Worm (Caenorhabditis elegans) whole organism, late embryonic: ENCODE results near the gene svh-11.

Source experiments
- K09A11.1 ChIP-seq: sonication (generic microtip); optimal IDR thresholded peaks from 2 replicates; lab custom pipeline; 2017; ENCODE audit warnings: antibody characterized with exemption, mild to moderate bottlenecking, missing genetic modification characterization, missing compliant biosample characterization; ENCODE audit not compliant: insufficient read depth
- ahr-1 ChIP-seq: sonication (generic microtip); optimal IDR thresholded peaks from 2 replicates; lab custom pipeline; 2016; ENCODE audit warnings: missing genetic modification characterization, missing compliant biosample characterization
- ceh-14 ChIP-seq: sonication (generic microtip); optimal IDR thresholded peaks from 2 replicates; lab custom pipeline; 2016; ENCODE audit warnings: missing genotype, missing genetic modification characterization, missing compliant biosample characterization
- ceh-18 ChIP-seq: sonication (generic microtip); optimal IDR thresholded peaks from 2 replicates; lab custom pipeline; 2016; ENCODE audit warnings: missing genetic modification characterization, missing compliant biosample characterization
- ceh-19 ChIP-seq: fragments of 200-800 bp; sonication (Bioruptor generic); optimal IDR thresholded peaks from 2 replicates; lab custom pipeline; 2018; ENCODE audit warnings: mild to moderate bottlenecking, missing genetic modification characterization, missing compliant biosample characterization
- ceh-2 ChIP-seq: sonication (generic microtip); optimal IDR thresholded peaks from 2 replicates; lab custom pipeline; 2016; ENCODE audit warnings: missing genotype, missing genetic modification characterization, missing compliant biosample characterization
- ceh-22 ChIP-seq: sonication (generic microtip); optimal IDR thresholded peaks from 2 replicates; lab custom pipeline; 2017; ENCODE audit warnings: missing biosample characterization, missing genetic modification characterization
- ceh-24 ChIP-seq: sonication (generic microtip); optimal IDR thresholded peaks from 2 replicates; lab custom pipeline; 2016; ENCODE audit warnings: mild to moderate bottlenecking, missing genetic modification characterization, missing compliant biosample characterization
- ceh-30 ChIP-seq: fragments of 150-350 bp; optimal IDR thresholded peaks from 2 replicates; lab custom pipeline; 2014; ENCODE audit warnings: missing biosample characterization, missing genetic modification characterization
- ceh-34 ChIP-seq: sonication (generic microtip); optimal IDR thresholded peaks from 2 replicates; lab custom pipeline; 2016; ENCODE audit warnings: mild to moderate bottlenecking, missing genetic modification characterization, missing compliant biosample characterization
- ceh-45 ChIP-seq: fragments of 200-800 bp; sonication (Bioruptor generic); IDR thresholded peaks from 2 replicates; pipeline ENCODE4 v1.3.6; 2022; ENCODE audit warnings: missing genetic modification reagents, missing genetic modification characterization, missing compliant biosample characterization
- ceh-6 ChIP-seq: fragments of 200-800 bp; sonication (Bioruptor generic); optimal IDR thresholded peaks from 2 replicates; lab custom pipeline; 2018; ENCODE audit warnings: mild to moderate bottlenecking, missing genetic modification characterization, missing compliant biosample characterization
- ceh-9 ChIP-seq: sonication (generic microtip); optimal IDR thresholded peaks from 2 replicates; lab custom pipeline; 2016; ENCODE audit warnings: mild to moderate bottlenecking, missing genetic modification characterization, inconsistent platforms, missing compliant biosample characterization
- che-1 ChIP-seq: sonication (generic microtip); optimal IDR thresholded peaks from 2 replicates; lab custom pipeline; 2016; ENCODE audit warnings: mild to moderate bottlenecking, missing genetic modification characterization, missing compliant biosample characterization
- elt-4 ChIP-seq: sonication (generic microtip); optimal IDR thresholded peaks from 2 replicates; lab custom pipeline; 2016; ENCODE audit warnings: missing genetic modification characterization, missing compliant biosample characterization
- eyg-1 ChIP-seq: sonication (generic microtip); optimal IDR thresholded peaks from 2 replicates; lab custom pipeline; 2016; ENCODE audit warnings: missing genotype, missing genetic modification characterization, missing compliant biosample characterization
- fax-1 ChIP-seq: sonication (generic microtip); optimal IDR thresholded peaks from 2 replicates; lab custom pipeline; 2016; ENCODE audit warnings: missing genotype, missing genetic modification characterization, missing compliant biosample characterization
- gmeb-2 ChIP-seq: sonication (generic microtip); optimal IDR thresholded peaks from 2 replicates; lab custom pipeline; 2016; ENCODE audit warnings: missing genetic modification characterization, inconsistent platforms, missing compliant biosample characterization
- hlh-13 ChIP-seq: fragments of 200-800 bp; sonication (Bioruptor generic); optimal IDR thresholded peaks from 2 replicates; lab custom pipeline; 2018; ENCODE audit warnings: mild to moderate bottlenecking, missing genetic modification characterization, missing compliant biosample characterization
- hlh-15 ChIP-seq: sonication (generic microtip); optimal IDR thresholded peaks from 2 replicates; lab custom pipeline; 2016; ENCODE audit warnings: missing genetic modification characterization, missing compliant biosample characterization
- hlh-30 ChIP-seq: sonication (generic microtip); optimal IDR thresholded peaks from 2 replicates; lab custom pipeline; 2017; ENCODE audit warnings: antibody characterized with exemption, missing genetic modification characterization, missing compliant biosample characterization; ENCODE audit not compliant: insufficient read depth
- hlh-6 ChIP-seq: sonication (generic microtip); optimal IDR thresholded peaks from 2 replicates; lab custom pipeline; 2016; ENCODE audit warnings: missing genotype, missing genetic modification characterization, missing compliant biosample characterization
- hlh-8 ChIP-seq: sonication (generic microtip); optimal IDR thresholded peaks from 2 replicates; lab custom pipeline; 2016; ENCODE audit warnings: missing genotype, missing genetic modification characterization, missing compliant biosample characterization
- lin-11 ChIP-seq: fragments of 200-800 bp; sonication (Bioruptor generic); optimal IDR thresholded peaks from 2 replicates; lab custom pipeline; 2018; ENCODE audit warnings: mild to moderate bottlenecking, missing genetic modification characterization, missing compliant biosample characterization
- madf-2 ChIP-seq: sonication (generic microtip); optimal IDR thresholded peaks from 2 replicates; lab custom pipeline; 2017; ENCODE audit warnings: missing genetic modification characterization, missing compliant biosample characterization
- mec-3 ChIP-seq: sonication (generic microtip); optimal IDR thresholded peaks from 2 replicates; lab custom pipeline; 2016; ENCODE audit warnings: borderline replicate concordance, missing genetic modification characterization, missing compliant biosample characterization
- npax-4 ChIP-seq: sonication (generic microtip); optimal IDR thresholded peaks from 2 replicates; lab custom pipeline; 2016; ENCODE audit warnings: missing genetic modification characterization, missing compliant biosample characterization
- odd-2 ChIP-seq: sonication (generic microtip); optimal IDR thresholded peaks from 2 replicates; lab custom pipeline; 2017; ENCODE audit warnings: antibody characterized with exemption, mild to moderate bottlenecking, missing genetic modification characterization, missing compliant biosample characterization
- pat-9 ChIP-seq: fragments of 200-800 bp; sonication (Bioruptor generic); optimal IDR thresholded peaks from 2 replicates; lab custom pipeline; 2018; ENCODE audit warnings: mild to moderate bottlenecking, missing genetic modification characterization, moderate library complexity, missing compliant biosample characterization
- pha-2 ChIP-seq: sonication (generic microtip); optimal IDR thresholded peaks from 2 replicates; lab custom pipeline; 2017; ENCODE audit warnings: mild to moderate bottlenecking, missing genetic modification characterization, missing compliant biosample characterization
- pha-4 ChIP-seq: fragments of 150-350 bp; optimal IDR thresholded peaks from 2 replicates; lab custom pipeline; 2018; ENCODE audit warnings: missing biosample characterization, missing genetic modification reagents, missing genetic modification characterization
- pros-1 ChIP-seq: fragments of 150-350 bp; optimal IDR thresholded peaks from 2 replicates; lab custom pipeline; 2014; ENCODE audit warnings: missing biosample characterization, missing genetic modification reagents, missing genetic modification characterization
- rnt-1 ChIP-seq: sonication (generic microtip); optimal IDR thresholded peaks from 2 replicates; lab custom pipeline; 2016; ENCODE audit warnings: missing genetic modification characterization, missing compliant biosample characterization
- sdc-2 ChIP-seq: sonication (generic microtip); optimal IDR thresholded peaks from 2 replicates; lab custom pipeline; 2016; ENCODE audit warnings: missing genotype, missing genetic modification characterization, missing compliant biosample characterization
- sox-2 ChIP-seq: fragments of 200-800 bp; sonication (Bioruptor generic); IDR thresholded peaks from 2 replicates; pipeline ENCODE4 v1.3.6; 2022; ENCODE audit warnings: missing genetic modification reagents, missing genetic modification characterization, missing compliant biosample characterization
- sox-4 ChIP-seq: sonication (generic microtip); optimal IDR thresholded peaks from 2 replicates; lab custom pipeline; 2017; ENCODE audit warnings: mild to moderate bottlenecking, missing genetic modification characterization, inconsistent platforms, missing compliant biosample characterization
- tbx-7 ChIP-seq: sonication (generic microtip); optimal IDR thresholded peaks from 2 replicates; lab custom pipeline; 2016; ENCODE audit warnings: missing genotype, missing genetic modification characterization, missing compliant biosample characterization
- ttx-3 ChIP-seq: sonication (generic microtip); optimal IDR thresholded peaks from 2 replicates; lab custom pipeline; 2016; ENCODE audit warnings: missing genetic modification reagents, missing genetic modification characterization, missing compliant biosample characterization
- unc-3 ChIP-seq, 2 experiments: fragments of 200-800 bp in 1 of 2; sonication (Bioruptor generic) in 1 of 2; sonication (generic microtip) in 1 of 2; conservative IDR thresholded peaks in 1 of 2; optimal IDR thresholded peaks in 1 of 2; 2 replicates each; pipeline versions ENCODE4 v1.3.6 to Lab custom; 2016 to 2022; ENCODE audit warnings: missing compliant biosample characterization in 2 of 2, missing genetic modification characterization in 2 of 2, missing genetic modification reagents in 1 of 2

The svh-11 gene

DNA sequence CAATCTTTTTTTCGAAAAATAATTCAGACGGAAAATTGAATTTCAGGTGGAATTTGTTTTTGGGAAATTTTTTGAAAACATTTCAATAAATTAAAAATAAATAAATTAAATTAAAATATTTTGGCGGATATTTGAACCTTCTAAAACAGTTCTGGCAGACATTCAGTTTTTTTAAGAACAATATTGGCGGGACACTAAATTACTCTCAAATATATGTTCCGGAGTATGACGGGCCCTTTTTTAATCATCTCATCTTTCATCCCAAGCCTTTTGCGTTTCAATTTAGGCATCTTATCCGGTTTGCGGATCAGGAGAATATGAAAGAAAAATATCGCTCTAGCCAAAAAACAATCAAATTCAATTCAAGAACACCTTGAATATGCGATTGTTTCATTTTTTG is at the start of gene svh-11:
svh-11 (plus strand) TSS at position 301 of the 400 bp plus-strand sequence.
- TF ChIP-seq tbx-7, result no peak
- no peak for TF ChIP-seq che-1 (tag; lab: Kevin White, UChicago)
- TF ChIP-seq madf-2 (tag; lab: Kevin White, UChicago), result no peak
- TF ChIP-seq ceh-34 (tag; lab: Kevin White, UChicago), result no peak
- no peak for TF ChIP-seq hlh-8 (tag; lab: Kevin White, UChicago)
- TF ChIP-seq eyg-1 (tag; lab: Kevin White, UChicago), result no peak
- no peak for TF ChIP-seq ceh-30
- no peak for TF ChIP-seq ceh-45 (GFP tag; lab: Robert Waterston, UW)
- no peak for TF ChIP-seq K09A11.1 (tag; lab: Kevin White, UChicago)
- TF ChIP-seq fax-1 (tag; lab: Kevin White, UChicago), result no peak
- no peak for TF ChIP-seq ceh-9
- TF ChIP-seq pha-4 (tag; lab: Kevin White, UChicago), result no peak
- no peak for TF ChIP-seq pros-1 (tag; lab: Kevin White, UChicago)
- TF ChIP-seq, all 69 proteins: peak for 0

DNA sequence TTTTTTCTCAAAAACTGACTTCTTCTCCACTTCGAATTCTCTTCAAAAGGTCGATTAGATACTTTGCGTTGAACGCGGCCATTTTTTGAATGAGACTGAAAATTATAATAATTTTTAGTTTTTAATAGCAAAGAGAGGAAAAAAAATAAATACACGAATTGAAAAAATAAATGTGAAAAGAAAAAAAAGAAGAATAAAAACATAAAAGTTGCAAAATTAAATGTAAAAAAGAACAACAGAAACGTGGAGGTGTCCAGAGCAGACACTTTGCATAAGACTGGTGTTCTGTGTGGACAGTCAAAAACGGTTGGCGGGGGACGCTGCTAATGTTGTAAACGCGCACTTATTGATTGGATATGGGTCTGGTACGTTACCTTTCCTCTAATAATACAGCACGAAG is 47.6 kb upstream of the svh-11 start, which contains the start of gene C45H4.14:
C45H4.14 (minus strand) TSS at position 101 of the 400 bp plus-strand sequence.
- TF ChIP-seq che-1 (tag; lab: Kevin White, UChicago) (no peak), ceh-2 (tag; lab: Kevin White, UChicago) (no peak), K09A11.1 (tag; lab: Kevin White, UChicago) (no peak), ceh-6 (GFP tag; lab: Kevin White, UChicago) (no peak), ahr-1 (no peak), pha-2 (tag; lab: Kevin White, UChicago) (no peak), ceh-19 (GFP tag; lab: Kevin White, UChicago) (no peak), mec-3 (tag; lab: Kevin White, UChicago) (no peak), sox-2 (GFP tag; lab: Robert Waterston, UW) (no peak), ceh-45 (GFP tag; lab: Robert Waterston, UW) (no peak), pat-9 (tag; lab: Kevin White, UChicago) (no peak), ceh-18 (tag; lab: Kevin White, UChicago) (no peak), ceh-9 (no peak), sox-4 (tag; lab: Kevin White, UChicago) (no peak), hlh-13 (GFP tag; lab: Kevin White, UChicago) (no peak), sdc-2 (tag; lab: Kevin White, UChicago) (no peak), npax-4 (tag; lab: Kevin White, UChicago) (no peak), elt-4 (tag; lab: Kevin White, UChicago) (no peak), pha-4 (tag; lab: Kevin White, UChicago) (no peak)

DNA sequence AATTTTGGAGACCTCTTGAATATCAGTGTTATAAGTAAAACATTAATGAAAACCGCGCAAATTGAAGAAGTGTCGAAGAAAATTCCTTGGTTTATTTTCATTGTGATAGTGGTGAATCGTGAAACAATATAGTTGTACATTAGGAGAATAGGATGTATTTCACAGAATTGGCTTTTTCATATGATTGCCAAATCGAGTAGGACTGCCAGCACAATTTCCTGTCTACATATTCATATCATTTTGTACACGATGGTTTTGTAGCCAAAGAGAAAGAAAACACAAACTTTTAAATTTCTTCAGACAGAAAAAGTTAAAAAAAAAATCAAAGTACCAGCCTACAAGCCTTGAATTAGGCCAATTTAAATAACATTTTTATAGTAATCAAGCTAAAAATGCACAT is 43.2 kb upstream of the svh-11 start, which contains the start of gene str-255:
str-255 (minus strand) TSS at position 101 of the 400 bp plus-strand sequence.
- TF ChIP-seq unc-3 (GFP tag; conservative IDR thresholded peaks at IDR 0.05; lab: Robert Waterston, UW) (no peak), unc-3 (tag; optimal IDR thresholded peaks at IDR 0.05; lab: Kevin White, UChicago) (no peak), ceh-24 (no peak), ceh-30 (no peak), hlh-15 (no peak), hlh-30 (tag; lab: Kevin White, UChicago) (no peak), hlh-6 (tag; lab: Kevin White, UChicago) (no peak), rnt-1 (tag; lab: Kevin White, UChicago) (no peak), pha-4 (tag; lab: Kevin White, UChicago) (no peak), ceh-2 (tag; lab: Kevin White, UChicago) (no peak), ceh-14 (tag; lab: Kevin White, UChicago) (no peak), pat-9 (tag; lab: Kevin White, UChicago) (no peak), gmeb-2 (no peak), ceh-34 (tag; lab: Kevin White, UChicago) (no peak), lin-11 (tag; lab: Kevin White, UChicago) (no peak), ceh-22 (tag; lab: Kevin White, UChicago) (no peak), ceh-9 (no peak), elt-4 (tag; lab: Kevin White, UChicago) (no peak), odd-2 (tag; lab: Kevin White, UChicago) (no peak), ttx-3 (no peak), ahr-1 (no peak)
